Fruit fly (Drosophila melanogaster) whole organism, embryonic: ENCODE results near the gene Rab14.

Source experiments
- CG14050 ChIP-seq: fragments of 200-800 bp; sonication (Bioruptor generic); IDR thresholded peaks from 3 replicates; pipeline ENCODE4 v1.3.6; 2022; ENCODE audit warnings: missing biosample characterization, missing genetic modification characterization
- CG7839 ChIP-seq: fragments of 200-800 bp; sonication (Bioruptor generic); optimal IDR thresholded peaks from 3 replicates; lab custom pipeline; 2018; ENCODE audit warnings: missing biosample characterization, mild to moderate bottlenecking, missing genetic modification characterization, moderate library complexity

dm6 chr2L:14318600-14318999 lies 36.3 kb upstream of the Rab14 start:
- no peak for TF ChIP-seq CG7839 (tag; lab: Kevin White, UChicago)
- no peak for TF ChIP-seq CG14050 (GFP tag; lab: Robert Waterston, UW)
